Worm (Caenorhabditis elegans) whole organism, late embryonic: Measurements from ENCODE around the gene srj-20.

Experiments
- ceh-2 ChIP-seq: sonication (generic microtip); optimal IDR thresholded peaks from 2 replicates; lab custom pipeline; 2016; ENCODE audit warnings: missing genotype, missing genetic modification characterization, missing compliant biosample characterization
- ceh-22 ChIP-seq: sonication (generic microtip); optimal IDR thresholded peaks from 2 replicates; lab custom pipeline; 2017; ENCODE audit warnings: missing biosample characterization, missing genetic modification characterization
- ceh-9 ChIP-seq: sonication (generic microtip); optimal IDR thresholded peaks from 2 replicates; lab custom pipeline; 2016; ENCODE audit warnings: mild to moderate bottlenecking, missing genetic modification characterization, inconsistent platforms, missing compliant biosample characterization
- elt-2 ChIP-seq: sonication (generic microtip); optimal IDR thresholded peaks from 2 replicates; lab custom pipeline; 2016; ENCODE audit warnings: missing genetic modification reagents, missing genetic modification characterization, missing compliant biosample characterization
- gmeb-2 ChIP-seq: sonication (generic microtip); optimal IDR thresholded peaks from 2 replicates; lab custom pipeline; 2016; ENCODE audit warnings: missing genetic modification characterization, inconsistent platforms, missing compliant biosample characterization
- hlh-13 ChIP-seq: fragments of 200-800 bp; sonication (Bioruptor generic); optimal IDR thresholded peaks from 2 replicates; lab custom pipeline; 2018; ENCODE audit warnings: mild to moderate bottlenecking, missing genetic modification characterization, missing compliant biosample characterization
- hlh-15 ChIP-seq: sonication (generic microtip); optimal IDR thresholded peaks from 2 replicates; lab custom pipeline; 2016; ENCODE audit warnings: missing genetic modification characterization, missing compliant biosample characterization
- nhr-11 ChIP-seq: fragments of 150-350 bp; optimal IDR thresholded peaks from 2 replicates; lab custom pipeline; 2014; ENCODE audit warnings: missing biosample characterization, missing genetic modification characterization
- pha-4 ChIP-seq: fragments of 150-350 bp; optimal IDR thresholded peaks from 2 replicates; lab custom pipeline; 2018; ENCODE audit warnings: missing biosample characterization, missing genetic modification reagents, missing genetic modification characterization
- pros-1 ChIP-seq: fragments of 150-350 bp; optimal IDR thresholded peaks from 2 replicates; lab custom pipeline; 2014; ENCODE audit warnings: missing biosample characterization, missing genetic modification reagents, missing genetic modification characterization
- rnt-1 ChIP-seq: sonication (generic microtip); optimal IDR thresholded peaks from 2 replicates; lab custom pipeline; 2016; ENCODE audit warnings: missing genetic modification characterization, missing compliant biosample characterization
- sdc-2 ChIP-seq: sonication (generic microtip); optimal IDR thresholded peaks from 2 replicates; lab custom pipeline; 2016; ENCODE audit warnings: missing genotype, missing genetic modification characterization, missing compliant biosample characterization
- sox-4 ChIP-seq: sonication (generic microtip); optimal IDR thresholded peaks from 2 replicates; lab custom pipeline; 2017; ENCODE audit warnings: mild to moderate bottlenecking, missing genetic modification characterization, inconsistent platforms, missing compliant biosample characterization
- tbx-7 ChIP-seq: sonication (generic microtip); optimal IDR thresholded peaks from 2 replicates; lab custom pipeline; 2016; ENCODE audit warnings: missing genotype, missing genetic modification characterization, missing compliant biosample characterization

DNA sequence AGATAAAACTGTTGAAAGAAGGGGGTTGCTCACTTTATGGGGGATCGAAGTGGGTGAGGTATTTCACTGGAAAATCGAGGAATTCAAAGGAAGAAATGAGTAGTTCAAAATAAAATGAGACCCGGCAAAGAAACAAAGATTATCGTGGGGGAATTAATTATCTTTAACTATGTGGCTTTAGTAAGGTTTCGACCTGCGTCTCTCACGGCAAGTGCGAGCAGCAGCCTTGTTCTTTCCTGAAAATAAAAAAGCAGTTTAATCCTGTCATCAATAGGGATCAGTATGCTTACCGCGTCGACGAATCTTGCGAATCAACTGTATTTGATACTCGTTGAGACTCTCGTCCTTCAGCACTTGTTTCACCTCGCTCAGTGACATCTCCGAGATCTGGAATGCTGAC is 48.9 kb upstream of the srj-20 start, which contains the start of gene srh-271:
- TF ChIP-seq tbx-7 (no peak), hlh-13 (GFP tag; lab: Kevin White, UChicago) (no peak), sox-4 (tag; lab: Kevin White, UChicago) (no peak), pha-4 (tag; lab: Kevin White, UChicago) (no peak), ceh-9 (no peak), pros-1 (tag; lab: Kevin White, UChicago) (no peak), rnt-1 (tag; lab: Kevin White, UChicago) (no peak), hlh-15 (tag; lab: Kevin White, UChicago) (no peak), elt-2 (tag; lab: Kevin White, UChicago) (no peak), sdc-2 (no peak), gmeb-2 (tag; lab: Kevin White, UChicago) (no peak), ceh-2 (tag; lab: Kevin White, UChicago) (no peak), ceh-22 (no peak), nhr-11 (tag; lab: Kevin White, UChicago) (no peak)
